Worm (Caenorhabditis elegans): ENCODE results near the gene F21D5.5.

DNA sequence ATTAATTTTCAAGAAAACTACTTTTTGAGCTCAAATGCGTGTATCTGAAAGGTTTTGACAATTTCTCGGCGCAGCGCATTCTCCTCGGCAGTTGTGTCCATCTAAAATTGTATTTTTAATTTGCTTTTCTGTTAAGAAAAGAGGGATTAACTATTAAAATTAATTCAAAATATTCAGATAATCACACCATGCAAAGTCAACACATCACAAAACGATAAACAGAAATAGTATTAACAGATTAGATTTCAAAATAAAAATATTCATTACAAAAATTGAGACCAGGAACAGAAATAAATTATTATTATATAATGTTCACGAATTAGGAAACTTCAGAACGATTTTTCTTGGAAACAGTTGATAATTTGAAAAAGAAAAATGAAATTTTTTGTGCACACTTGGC lies 52.7 kb downstream of the F21D5.5 start, which contains the start of gene pole-2:
- no peak for TF ChIP-seq W03F9.2 (tag; optimal IDR thresholded peaks at IDR 0.05)
- TF ChIP-seq dao-5 (tag; optimal IDR thresholded peaks at IDR 0.05) = no peak

Data from whole organism, L4/young adult.